Fruit fly (Drosophila melanogaster) S2 (cell line): ENCODE results near the gene CG16820.

Experiments
- CG8478 ChIP-seq: fragments of >200 bp; optimal IDR thresholded peaks from 2 replicates; lab custom pipeline; 2018
- CTCF ChIP-seq, 2 experiments: fragments of >200 bp; optimal IDR thresholded peaks; 2 replicates each; lab custom pipeline; 2018

Gene CG16820

dm6 chr2L:13227242-13227641 is 18.8 kb upstream of the CG16820 start, which contains the start of gene CG16813:
TSS of gene CG16813 (plus strand) at chr2L:13227529.
- TF ChIP-seq CG8478 (lab: Kevin White, UChicago), result no peak
- TF ChIP-seq CTCF (optimal IDR thresholded peaks at IDR 0.05; lab: Kevin White, UChicago), result no peak

dm6 chr2L:13229388-13229882 is 16.6 kb upstream of the CG16820 start, which contains the start of gene CG16815:
TSS of gene CG16815 (plus strand) at chr2L:13229832.
- TF ChIP-seq CG8478 (lab: Kevin White, UChicago) (no peak), CTCF (optimal IDR thresholded peaks at IDR 0.05; lab: Kevin White, UChicago) (no peak)

dm6 chr2L:13231739-13232138 is 14.3 kb upstream of the CG16820 start, which contains the start of gene Prosalpha6T:
TSS of gene Prosalpha6T (plus strand) at chr2L:13232039.
- TF ChIP-seq CG8478 (lab: Kevin White, UChicago) (no peak), CTCF (optimal IDR thresholded peaks at IDR 0.05; lab: Kevin White, UChicago) (no peak)

- TF ChIP-seq CG8478 (lab: Kevin White, UChicago) (no peak), CTCF (optimal IDR thresholded peaks at IDR 0.05; lab: Kevin White, UChicago) (no peak)
These were observed 11.2 kb upstream of the CG16820 start, which contains the start of gene Mabi for dm6 chr2L:13234610-13235489. TSS of gene Mabi (minus strand) at chr2L:13234660.

- TF ChIP-seq CG8478 (lab: Kevin White, UChicago) (no peak), CTCF (optimal IDR thresholded peaks at IDR 0.05; lab: Kevin White, UChicago) (no peak)
These were observed 9.8 kb upstream of the CG16820 start, which contains the start of gene Jhbp14 for dm6 chr2L:13236194-13236593. TSS of gene Jhbp14 (plus strand) at chr2L:13236494.

- TF ChIP-seq CTCF (optimal IDR thresholded peaks at IDR 0.05; lab: Kevin White, UChicago) (no peak), CG8478 (lab: Kevin White, UChicago) (no peak)
These were observed 6.3 kb upstream of the CG16820 start, which contains the start of gene Jhbp13 for dm6 chr2L:13239689-13240088. TSS of gene Jhbp13 (plus strand) at chr2L:13239989.

- no peak for TF ChIP-seq CTCF (optimal IDR thresholded peaks at IDR 0.05; lab: Kevin White, UChicago)
- no peak for TF ChIP-seq CG8478 (lab: Kevin White, UChicago)
These were observed 1.2 kb upstream of the CG16820 start for dm6 chr2L:13244759-13245308.

dm6 chr2L:13251167-13251566 is 5.1 kb downstream of the CG16820 start:
- TF ChIP-seq CTCF (optimal IDR thresholded peaks at IDR 0.05; lab: Kevin White, UChicago) (no peak), CG8478 (lab: Kevin White, UChicago) (no peak)

- TF ChIP-seq CG8478 (lab: Kevin White, UChicago), result no peak
These were observed 11.1 kb downstream of the CG16820 start, which contains the start of gene Naa20B for dm6 chr2L:13257177-13257576. TSS of gene Naa20B (plus strand) at chr2L:13257477.

dm6 chr2L:13258702-13259101 is 12.7 kb downstream of the CG16820 start:
- TF ChIP-seq CG8478 (lab: Kevin White, UChicago) (no peak), CTCF (optimal IDR thresholded peaks at IDR 0.05; lab: Kevin White, UChicago) (no peak)

- TF ChIP-seq CG8478 (lab: Kevin White, UChicago) (no peak), CTCF (optimal IDR thresholded peaks at IDR 0.05; lab: Kevin White, UChicago) (no peak)
These were observed 13.6 kb downstream of the CG16820 start, which contains the start of gene CG31730 for dm6 chr2L:13259643-13260042. TSS of gene CG31730 (minus strand) at chr2L:13259743.

dm6 chr2L:13260740-13261139 is 14.7 kb downstream of the CG16820 start, which contains the start of gene CG44085:
TSS of gene CG44085 (plus strand) at chr2L:13261008.
- TF ChIP-seq CG8478 (lab: Kevin White, UChicago) (no peak), CTCF (optimal IDR thresholded peaks at IDR 0.05; lab: Kevin White, UChicago) (no peak)

dm6 chr2L:13265776-13266175 is 19.7 kb downstream of the CG16820 start, which contains the start of gene CG31848:
TSS of gene CG31848 (minus strand) at chr2L:13265876.
- TF ChIP-seq CG8478 (lab: Kevin White, UChicago) (no peak), CTCF (optimal IDR thresholded peaks at IDR 0.05; lab: Kevin White, UChicago) (no peak)

- TF ChIP-seq CTCF (optimal IDR thresholded peaks at IDR 0.05; lab: Kevin White, UChicago) (no peak), CG8478 (lab: Kevin White, UChicago) (no peak)
These were observed 20.6 kb downstream of the CG16820 start for dm6 chr2L:13266627-13267026.
